Worm (Caenorhabditis elegans): ENCODE measurements around the gene C29E4.12.

The C29E4.12 gene

DNA sequence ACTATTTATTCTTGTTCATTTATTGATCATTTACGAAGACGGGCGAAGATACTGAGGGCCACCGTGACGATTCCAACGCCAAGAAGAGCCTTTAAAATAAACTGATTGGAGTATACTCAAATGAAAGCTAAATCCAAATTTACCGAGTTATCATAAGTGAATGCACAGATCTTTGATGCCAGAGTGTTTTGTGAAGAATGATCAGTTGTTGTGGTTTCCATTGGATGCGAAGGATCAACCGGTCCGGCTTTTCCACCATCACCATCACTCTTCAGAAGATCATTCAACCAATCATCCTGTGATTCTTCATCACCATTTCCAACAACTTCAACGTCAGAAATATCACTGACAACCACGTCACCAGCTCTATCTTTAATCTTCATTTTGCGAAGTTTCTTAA lies 36.3 kb downstream of the C29E4.12 start (continued):
- TF ChIP-seq lin-26 (GFP tag; IDR thresholded peaks at IDR 0.05) (0 out of 2 replicates have a peak, but pooled peaks have one; percentile 36), ccch-3 (GFP tag; optimal IDR thresholded peaks at IDR 0.05) (no peak), attf-3 (GFP tag; conservative IDR thresholded peaks at IDR 0.05) (no peak), rcor-1 (GFP tag; IDR thresholded peaks at IDR 0.05) (no peak), zfh-2 (GFP tag; conservative IDR thresholded peaks at IDR 0.05) (no peak), somi-1 (GFP tag; optimal IDR thresholded peaks at IDR 0.05) (no peak), ekl-4 (GFP tag; IDR thresholded peaks at IDR 0.05) (peak; percentile 36; the same call in 1 of the 2 replicates), efl-1 (GFP tag; optimal IDR thresholded peaks at IDR 0.05) (no peak), nfyb-1 (GFP tag; IDR thresholded peaks at IDR 0.05) (peak; percentile 63), Y56A3A.18 (GFP tag; IDR thresholded peaks at IDR 0.05) (peak; percentile 29; the same call in 1 of the 2 replicates), F55B11.4 (tag; optimal IDR thresholded peaks at IDR 0.05; ENCODE audit: borderline replicate concordance, insufficient read depth) (no peak), lag-1 (GFP tag; IDR thresholded peaks at IDR 0.05) (no peak), Y67H2A.10 (GFP tag; conservative IDR thresholded peaks at IDR 0.05) (no peak), akir-1 (GFP tag; optimal IDR thresholded peaks at IDR 0.05) (no peak), mel-28 (tag; optimal IDR thresholded peaks at IDR 0.05; ENCODE audit: borderline replicate concordance) (no peak), B0019.2 (GFP tag; conservative IDR thresholded peaks at IDR 0.05) (no peak), F22D6.2 (tag; optimal IDR thresholded peaks at IDR 0.05) (no peak), madf-8 (GFP tag; conservative IDR thresholded peaks at IDR 0.05) (no peak), nhr-120 (GFP tag; IDR thresholded peaks at IDR 0.05) (0 out of 2 replicates have a peak, but pooled peaks have one; percentile 44), ceh-91 (GFP tag; IDR thresholded peaks at IDR 0.05) (no peak), C17E4.6 (GFP tag; IDR thresholded peaks at IDR 0.05) (0 out of 2 replicates have a peak, but pooled peaks have one; percentile 32), nhr-27 (tag; optimal IDR thresholded peaks at IDR 0.05) (no peak), ztf-25 (GFP tag; IDR thresholded peaks at IDR 0.05) (no peak), F49E8.2 (tag; optimal IDR thresholded peaks at IDR 0.05; ENCODE audit: insufficient read depth) (no peak), C06A6.2 (GFP tag; conservative IDR thresholded peaks at IDR 0.05) (no peak), lin-40 (tag; optimal IDR thresholded peaks at IDR 0.05) (no peak), nhr-179 (tag; optimal IDR thresholded peaks at IDR 0.05) (no peak), attf-5 (GFP tag; optimal IDR thresholded peaks at IDR 0.05) (no peak), Y95B8A.8 (GFP tag; IDR thresholded peaks at IDR 0.05) (peak; percentile 63; the same call in 1 of the 2 replicates), let-607 (tag; optimal IDR thresholded peaks at IDR 0.05) (no peak), repo-1 (tag; optimal IDR thresholded peaks at IDR 0.05) (peak; percentile 87), bed-1 (GFP tag; IDR thresholded peaks at IDR 0.05) (no peak), Y53F4B.3 (GFP tag; IDR thresholded peaks at IDR 0.05) (no peak), bed-2 (GFP tag; IDR thresholded peaks at IDR 0.05) (no peak), hmg-20 (GFP tag; IDR thresholded peaks at IDR 0.05) (no peak), dpff-1 (tag; optimal IDR thresholded peaks at IDR 0.05) (no peak), snpc-1.1 (tag; optimal IDR thresholded peaks at IDR 0.05; ENCODE audit: insufficient read depth) (no peak), D2030.7 (GFP tag; IDR thresholded peaks at IDR 0.05) (no peak), ceh-27 (GFP tag; optimal IDR thresholded peaks at IDR 0.05) (no peak), sea-2 (GFP tag; IDR thresholded peaks at IDR 0.05) (no peak), K11D2.4 (GFP tag; IDR thresholded peaks at IDR 0.05) (0 out of 2 replicates have a peak, but pooled peaks have one; percentile 52), nhr-90 (tag; optimal IDR thresholded peaks at IDR 0.05) (no peak), let-526 (GFP tag; IDR thresholded peaks at IDR 0.05) (no peak)

Measured in whole organism, young adult.